Worm (Caenorhabditis elegans) whole organism, late embryonic: ENCODE measurements around the gene phlp-2.

Experiments
- ahr-1 ChIP-seq: sonication (generic microtip); optimal IDR thresholded peaks from 2 replicates; lab custom pipeline; 2016; ENCODE audit warnings: missing genetic modification characterization, missing compliant biosample characterization
- ceh-14 ChIP-seq: sonication (generic microtip); optimal IDR thresholded peaks from 2 replicates; lab custom pipeline; 2016; ENCODE audit warnings: missing genotype, missing genetic modification characterization, missing compliant biosample characterization
- ceh-45 ChIP-seq: fragments of 200-800 bp; sonication (Bioruptor generic); IDR thresholded peaks from 2 replicates; pipeline ENCODE4 v1.3.6; 2022; ENCODE audit warnings: missing genetic modification reagents, missing genetic modification characterization, missing compliant biosample characterization
- che-1 ChIP-seq: sonication (generic microtip); optimal IDR thresholded peaks from 2 replicates; lab custom pipeline; 2016; ENCODE audit warnings: mild to moderate bottlenecking, missing genetic modification characterization, missing compliant biosample characterization
- eyg-1 ChIP-seq: sonication (generic microtip); optimal IDR thresholded peaks from 2 replicates; lab custom pipeline; 2016; ENCODE audit warnings: missing genotype, missing genetic modification characterization, missing compliant biosample characterization
- fkh-10 ChIP-seq: fragments of 150-350 bp; optimal IDR thresholded peaks from 2 replicates; lab custom pipeline; 2014; ENCODE audit warnings: missing biosample characterization, missing genetic modification reagents, missing genetic modification characterization
- hlh-13 ChIP-seq: fragments of 200-800 bp; sonication (Bioruptor generic); optimal IDR thresholded peaks from 2 replicates; lab custom pipeline; 2018; ENCODE audit warnings: mild to moderate bottlenecking, missing genetic modification characterization, missing compliant biosample characterization
- hlh-30 ChIP-seq: sonication (generic microtip); optimal IDR thresholded peaks from 2 replicates; lab custom pipeline; 2017; ENCODE audit warnings: antibody characterized with exemption, missing genetic modification characterization, missing compliant biosample characterization; ENCODE audit not compliant: insufficient read depth
- nfya-1 ChIP-seq: sonication (generic microtip); optimal IDR thresholded peaks from 2 replicates; lab custom pipeline; 2017; ENCODE audit warnings: missing genetic modification characterization, mild to moderate bottlenecking, missing compliant biosample characterization, antibody characterized with exemption, moderate library complexity
- nhr-11 ChIP-seq: fragments of 150-350 bp; optimal IDR thresholded peaks from 2 replicates; lab custom pipeline; 2014; ENCODE audit warnings: missing biosample characterization, missing genetic modification characterization
- pha-4 ChIP-seq: fragments of 150-350 bp; optimal IDR thresholded peaks from 2 replicates; lab custom pipeline; 2018; ENCODE audit warnings: missing biosample characterization, missing genetic modification reagents, missing genetic modification characterization
- pqm-1 ChIP-seq: sonication (generic microtip); optimal IDR thresholded peaks from 2 replicates; lab custom pipeline; 2016; ENCODE audit warnings: missing genetic modification characterization, missing compliant biosample characterization
- rnt-1 ChIP-seq: sonication (generic microtip); optimal IDR thresholded peaks from 2 replicates; lab custom pipeline; 2016; ENCODE audit warnings: missing genetic modification characterization, missing compliant biosample characterization
- syd-9 ChIP-seq: sonication (generic microtip); optimal IDR thresholded peaks from 2 replicates; lab custom pipeline; 2016; ENCODE audit warnings: mild to moderate bottlenecking, missing genetic modification characterization, moderate library complexity, missing compliant biosample characterization

- TF ChIP-seq nfya-1 (tag; lab: Kevin White, UChicago) (no peak), pha-4 (tag; lab: Kevin White, UChicago) (no peak), che-1 (tag; lab: Kevin White, UChicago) (no peak), syd-9 (tag; lab: Kevin White, UChicago) (no peak), fkh-10 (GFP tag; lab: Kevin White, UChicago) (no peak), ceh-45 (no peak), hlh-13 (GFP tag; lab: Kevin White, UChicago) (no peak), ahr-1 (no peak), ceh-14 (tag; lab: Kevin White, UChicago) (no peak), pqm-1 (tag; lab: Kevin White, UChicago) (no peak), nhr-11 (tag; lab: Kevin White, UChicago) (no peak), hlh-30 (tag; lab: Kevin White, UChicago) (no peak), rnt-1 (tag; lab: Kevin White, UChicago) (no peak), eyg-1 (tag; lab: Kevin White, UChicago) (no peak)
Measured at ce11 chrIII:4241181-4241580, 31.9 kb downstream of the phlp-2 start.
